ENCODE assay signal across 5 worm cellular contexts in the genomic region with DNA sequence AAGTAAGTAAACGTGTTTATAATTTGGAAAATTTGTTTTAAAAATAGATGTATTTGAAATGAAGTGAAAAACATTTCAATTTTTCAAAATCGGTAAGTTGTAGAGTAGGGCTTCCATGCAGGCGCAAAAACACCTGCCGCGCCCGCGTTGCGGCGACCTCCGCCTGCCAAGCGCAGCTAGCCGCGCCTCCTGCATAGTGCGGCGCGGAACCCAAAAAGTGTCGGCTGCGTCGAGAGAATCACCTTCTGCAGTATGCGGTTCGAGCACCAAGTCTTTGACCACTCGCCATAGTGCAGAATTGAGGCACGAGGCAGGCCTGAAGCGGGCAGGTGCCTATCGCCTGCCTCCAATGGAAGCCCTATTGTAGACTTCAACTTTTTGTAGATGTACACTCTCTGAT.
TF ChIP-seq lines count a peak whose summit lies in the region.

No protein-coding gene starts in this region.

TF ChIP-seq in whole organism, L1 larva, 84 proteins besides CTCF, POLR2A, EP300 and RAD21:
- TF ChIP-seq tlp-1 (tag; optimal IDR thresholded peaks at IDR 0.05; lab: Kevin White, UChicago) (no peak), snpc-4 (tag; optimal IDR thresholded peaks at IDR 0.05; lab: Kevin White, UChicago) (peak; percentile 14)

TF ChIP-seq in whole organism, L3 larva, 47 proteins besides CTCF, POLR2A, EP300 and RAD21:
- TF ChIP-seq egl-5 (tag; optimal IDR thresholded peaks at IDR 0.05; lab: Kevin White, UChicago) (no peak), snpc-4 (tag; optimal IDR thresholded peaks at IDR 0.05; lab: Kevin White, UChicago) (peak; percentile 23)

TF ChIP-seq in whole organism, L4 larva, 104 proteins besides CTCF, POLR2A, EP300 and RAD21:
- TF ChIP-seq ceh-44 (GFP tag; IDR thresholded peaks at IDR 0.05; lab: Robert Waterston, UW) (no peak), set-16 (GFP tag; IDR thresholded peaks at IDR 0.05; lab: Robert Waterston, UW) (peak; percentile 93), nhr-77 (tag; optimal IDR thresholded peaks at IDR 0.05; lab: Kevin White, UChicago) (no peak), T26A8.4 (GFP tag; IDR thresholded peaks at IDR 0.05; lab: Robert Waterston, UW) (no peak), D1046.2 (GFP tag; IDR thresholded peaks at IDR 0.05; lab: Robert Waterston, UW) (no peak), nhr-28 (tag; optimal IDR thresholded peaks at IDR 0.05; lab: Kevin White, UChicago) (no peak), daf-19 (GFP tag; conservative IDR thresholded peaks at IDR 0.05; lab: Robert Waterston, UW) (no peak), nhr-237 (tag; optimal IDR thresholded peaks at IDR 0.05; lab: Kevin White, UChicago) (no peak), mes-2 (tag; optimal IDR thresholded peaks at IDR 0.05; lab: Kevin White, UChicago; ENCODE audit: poor library complexity, severe bottlenecking) (no peak), zfp-2 (tag; optimal IDR thresholded peaks at IDR 0.05; lab: Kevin White, UChicago) (no peak), nhr-11 (tag; optimal IDR thresholded peaks at IDR 0.05; lab: Kevin White, UChicago) (no peak), spr-1 (tag; optimal IDR thresholded peaks at IDR 0.05; lab: Kevin White, UChicago) (no peak), egl-43 (GFP tag; IDR thresholded peaks at IDR 0.05; lab: Robert Waterston, UW) (0 out of 2 replicates have a peak, but pooled peaks have one; percentile 47), daf-16 (GFP tag; optimal IDR thresholded peaks at IDR 0.05; lab: Kevin White, UChicago) (no peak), daf-16 (tag; optimal IDR thresholded peaks at IDR 0.05; lab: Kevin White, UChicago) (no peak)

TF ChIP-seq in whole organism, midembryonic, 9 proteins besides CTCF, POLR2A, EP300 and RAD21:
- TF ChIP-seq T22C8.4 (GFP tag; IDR thresholded peaks at IDR 0.05; lab: Robert Waterston, UW) = 0 out of 2 replicates have a peak, but pooled peaks have one; percentile 17
- TF ChIP-seq tab-1 (GFP tag; IDR thresholded peaks at IDR 0.05; lab: Robert Waterston, UW) = no peak

TF ChIP-seq in whole organism, young adult, 124 proteins besides CTCF, POLR2A, EP300 and RAD21:
- no peak for TF ChIP-seq lag-1 (GFP tag; IDR thresholded peaks at IDR 0.05; lab: Robert Waterston, UW)
- no peak for TF ChIP-seq gei-17 (GFP tag; optimal IDR thresholded peaks at IDR 0.05; lab: Kevin White, UChicago)
- TF ChIP-seq bed-1 (GFP tag; IDR thresholded peaks at IDR 0.05; lab: Robert Waterston, UW) = no peak
- 0 out of 2 replicates have a peak, but pooled peaks have one; percentile 36 for TF ChIP-seq bed-2 (GFP tag; IDR thresholded peaks at IDR 0.05; lab: Robert Waterston, UW)
- TF ChIP-seq hmg-1.2 (GFP tag; IDR thresholded peaks at IDR 0.05; lab: Robert Waterston, UW) = peak; percentile 59
- TF ChIP-seq Y67H2A.10 (GFP tag; conservative IDR thresholded peaks at IDR 0.05; lab: Robert Waterston, UW) = no peak
- peak; percentile 81; the same call in 1 of the 2 replicates for TF ChIP-seq egrh-3 (GFP tag; IDR thresholded peaks at IDR 0.05; lab: Robert Waterston, UW)
- TF ChIP-seq zfh-2 (GFP tag; conservative IDR thresholded peaks at IDR 0.05; lab: Robert Waterston, UW) = peak; percentile 92
- TF ChIP-seq ama-1 (optimal IDR thresholded peaks at IDR 0.05; lab: Kevin White, UChicago) = no peak
- TF ChIP-seq ama-1 (GFP tag; optimal IDR thresholded peaks at IDR 0.05; lab: Kevin White, UChicago) = no peak
- TF ChIP-seq snpc-4 (GFP tag; optimal IDR thresholded peaks at IDR 0.05; lab: Kevin White, UChicago) = peak; percentile 19
- TF ChIP-seq snpc-4 (tag; optimal IDR thresholded peaks at IDR 0.05; lab: Kevin White, UChicago) = peak in 3 of 4 experiments; percentile 65 to 93 (median 89)
- no peak for TF ChIP-seq madf-10 (tag; optimal IDR thresholded peaks at IDR 0.05; lab: Kevin White, UChicago)
- TF ChIP-seq snpc-1.3 (tag; optimal IDR thresholded peaks at IDR 0.05; lab: Kevin White, UChicago; ENCODE audit: insufficient read depth) = no peak
- TF ChIP-seq Y56A3A.18 (GFP tag; IDR thresholded peaks at IDR 0.05; lab: Robert Waterston, UW) = no peak
- TF ChIP-seq ztf-3 (GFP tag; optimal IDR thresholded peaks at IDR 0.05; lab: Kevin White, UChicago) = no peak
- no peak for TF ChIP-seq attf-6 (GFP tag; IDR thresholded peaks at IDR 0.05; lab: Robert Waterston, UW)
